Worm (Caenorhabditis elegans) whole organism, mixed stage, embryonic: ENCODE results near the gene ech-6.

ENCODE experiments used
- ces-1 ChIP-seq: fragments of 150-350 bp; optimal IDR thresholded peaks from 2 replicates; lab custom pipeline; 2014; ENCODE audit warnings: missing biosample characterization, missing genetic modification reagents, missing genetic modification characterization
- ham-2 ChIP-seq: fragments of 200-800 bp; sonication (Bioruptor generic); optimal IDR thresholded peaks from 2 replicates; lab custom pipeline; 2018; ENCODE audit warnings: mild to moderate bottlenecking, missing genetic modification characterization, missing compliant biosample characterization
- lin-13 ChIP-seq: fragments of 150-350 bp; optimal IDR thresholded peaks from 2 replicates; lab custom pipeline; 2014; ENCODE audit warnings: missing biosample characterization, missing genetic modification characterization
- mep-1 ChIP-seq: fragments of 150-350 bp; optimal IDR thresholded peaks from 2 replicates; lab custom pipeline; 2017; ENCODE audit warnings: missing biosample characterization, missing genetic modification reagents, missing genetic modification characterization, inconsistent platforms
- nhr-237 ChIP-seq: fragments of 150-350 bp; optimal IDR thresholded peaks from 2 replicates; lab custom pipeline; 2014; ENCODE audit warnings: missing biosample characterization, missing genetic modification characterization
- nhr-76 ChIP-seq: sonication (generic microtip); optimal IDR thresholded peaks from 2 replicates; lab custom pipeline; 2017; ENCODE audit warnings: missing biosample characterization, missing genetic modification characterization
- pha-4 ChIP-seq: fragments of 150-350 bp; optimal IDR thresholded peaks from 2 replicates; lab custom pipeline; 2018; ENCODE audit warnings: missing biosample characterization, missing genetic modification reagents, missing genetic modification characterization
- snpc-4 ChIP-seq: fragments of 150-350 bp; optimal IDR thresholded peaks from 2 replicates; lab custom pipeline; 2014; ENCODE audit warnings: missing biosample characterization, missing genetic modification characterization

DNA sequence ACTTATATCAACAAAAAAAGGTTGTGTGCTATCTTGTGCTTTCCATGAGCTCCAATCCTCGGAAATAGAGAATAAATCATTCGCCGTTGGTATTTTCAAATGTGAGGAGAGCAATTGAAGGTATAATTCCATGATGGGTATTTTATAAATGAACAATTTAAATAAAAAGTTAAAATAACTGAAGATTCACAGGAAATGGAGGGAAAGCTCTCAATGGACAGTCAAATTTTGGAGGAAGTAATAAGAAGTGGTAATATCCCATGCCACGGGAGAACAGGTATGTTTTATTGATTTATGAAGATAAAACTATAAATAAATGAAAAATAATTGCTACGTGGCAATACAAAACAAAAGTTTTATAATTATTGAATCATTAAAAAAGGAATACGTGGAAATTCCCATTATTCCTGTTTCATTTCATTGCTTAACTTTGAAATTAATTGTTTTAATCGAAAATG, 30.5 kb upstream of the ech-6 start:
- TF ChIP-seq snpc-4 (tag; lab: Kevin White, UChicago) = no peak
- TF ChIP-seq nhr-76 (tag; lab: Kevin White, UChicago) = no peak
- TF ChIP-seq lin-13 = no peak
- TF ChIP-seq ces-1 (GFP tag; lab: Kevin White, UChicago) = no peak
- TF ChIP-seq nhr-237 = no peak
- TF ChIP-seq mep-1 (tag; lab: Kevin White, UChicago) = no peak
- no peak for TF ChIP-seq ham-2
- TF ChIP-seq pha-4 (tag; lab: Kevin White, UChicago) = no peak
